Worm (Caenorhabditis elegans) whole organism, late embryonic: ENCODE data around the gene Y62H9A.7.

Source experiments
- ama-1 ChIP-seq: fragments of 150-350 bp; optimal IDR thresholded peaks from 2 replicates; lab custom pipeline; 2014
- ceh-34 ChIP-seq: sonication (generic microtip); optimal IDR thresholded peaks from 2 replicates; lab custom pipeline; 2016; ENCODE audit warnings: mild to moderate bottlenecking, missing genetic modification characterization, missing compliant biosample characterization
- ets-4 ChIP-seq: sonication (generic microtip); optimal IDR thresholded peaks from 2 replicates; lab custom pipeline; 2016; ENCODE audit warnings: missing genetic modification characterization, missing compliant biosample characterization
- fkh-6 ChIP-seq: sonication (generic microtip); optimal IDR thresholded peaks from 2 replicates; lab custom pipeline; 2016; ENCODE audit warnings: missing genetic modification characterization, missing compliant biosample characterization
- nfya-1 ChIP-seq: sonication (generic microtip); optimal IDR thresholded peaks from 2 replicates; lab custom pipeline; 2017; ENCODE audit warnings: missing genetic modification characterization, mild to moderate bottlenecking, missing compliant biosample characterization, antibody characterized with exemption, moderate library complexity
- nhr-11 ChIP-seq: fragments of 150-350 bp; optimal IDR thresholded peaks from 2 replicates; lab custom pipeline; 2014; ENCODE audit warnings: missing biosample characterization, missing genetic modification characterization
- pros-1 ChIP-seq: fragments of 150-350 bp; optimal IDR thresholded peaks from 2 replicates; lab custom pipeline; 2014; ENCODE audit warnings: missing biosample characterization, missing genetic modification reagents, missing genetic modification characterization

- no peak for TF ChIP-seq fkh-6 (tag; lab: Kevin White, UChicago)
- TF ChIP-seq nfya-1 (tag; lab: Kevin White, UChicago) = no peak
- TF ChIP-seq ama-1 (lab: Kevin White, UChicago) = no peak
- no peak for TF ChIP-seq ceh-34 (tag; lab: Kevin White, UChicago)
- TF ChIP-seq nhr-11 (tag; lab: Kevin White, UChicago) = no peak
- no peak for TF ChIP-seq pros-1
- no peak for TF ChIP-seq ets-4 (tag; lab: Kevin White, UChicago)
Measured at ce11 chrX:11927585-11927984, 42.1 kb upstream of the Y62H9A.7 start, which contains the start of gene F55G7.4.
